Worm (Caenorhabditis elegans): ENCODE measurements around the gene atf-7.

- TF ChIP-seq ref-1 (GFP tag; conservative IDR thresholded peaks at IDR 0.05) (no peak), med-1 (GFP tag; optimal IDR thresholded peaks at IDR 0.05; ENCODE audit: insufficient read depth) (no peak), T22C8.4 (GFP tag; IDR thresholded peaks at IDR 0.05) (no peak), klf-2 (GFP tag; conservative IDR thresholded peaks at IDR 0.05) (no peak), flt-1 (GFP tag; IDR thresholded peaks at IDR 0.05) (no peak), tab-1 (GFP tag; IDR thresholded peaks at IDR 0.05) (no peak)
Observed at ce11 chrIII:4488892-4489409, 9.9 kb downstream of the atf-7 start, which contains the start of gene cpg-1.

Data from whole organism, midembryonic.